Fruit fly (Drosophila melanogaster) S2 (cell line): ENCODE data around the gene isoQC.

Experiments used
- CG8478 ChIP-seq: fragments of >200 bp; optimal IDR thresholded peaks from 2 replicates; lab custom pipeline; 2018
- CTCF ChIP-seq, 2 experiments: fragments of >200 bp; optimal IDR thresholded peaks; 2 replicates each; lab custom pipeline; 2018

dm6 chr3L:20493417-20494261 lies 19.4 kb downstream of the isoQC start:
- no peak for TF ChIP-seq CG8478 (lab: Kevin White, UChicago)
- TF ChIP-seq CTCF (optimal IDR thresholded peaks at IDR 0.05; lab: Kevin White, UChicago): no peak
